Worm (Caenorhabditis elegans) whole organism, young adult: ENCODE data around the gene nhr-291.
"Not testable (repeated sequence)": the region's sequence is repeated elsewhere in the genome, so short reads cannot be mapped to it uniquely, and the experiment has no call there.

Experiments
- F52B5.7 ChIP-seq: sonication (generic microtip); optimal IDR thresholded peaks from 2 replicates; lab custom pipeline; 2016; ENCODE audit warnings: mild to moderate bottlenecking, missing genetic modification characterization, missing compliant biosample characterization
- ceh-100 ChIP-seq: fragments of 200-800 bp; sonication (Bioruptor generic); IDR thresholded peaks from 2 replicates; pipeline ENCODE4 v1.3.6; 2022; ENCODE audit warnings: missing genetic modification reagents, missing genetic modification characterization, missing compliant biosample characterization
- ceh-40 ChIP-seq: fragments of 200-800 bp; sonication (Bioruptor generic); IDR thresholded peaks from 2 replicates; pipeline ENCODE4 v1.3.6; 2022; ENCODE audit warnings: missing genetic modification characterization, missing compliant biosample characterization
- chd-7 ChIP-seq: sonication (generic microtip); optimal IDR thresholded peaks from 2 replicates; lab custom pipeline; 2016; ENCODE audit warnings: mild to moderate bottlenecking, missing genetic modification characterization, moderate library complexity, missing compliant biosample characterization
- fkh-3 ChIP-seq: sonication (generic microtip); optimal IDR thresholded peaks from 2 replicates; lab custom pipeline; 2016; ENCODE audit warnings: mild to moderate bottlenecking, missing genetic modification characterization, missing compliant biosample characterization
- nhr-120 ChIP-seq: fragments of 200-800 bp; sonication (Bioruptor generic); IDR thresholded peaks from 2 replicates; pipeline ENCODE4 v1.3.6; 2022; ENCODE audit warnings: missing genetic modification characterization, missing compliant biosample characterization
- rec-8 ChIP-seq, 2 experiments: sonication (generic microtip); optimal IDR thresholded peaks; 2 replicates each; lab custom pipeline; 2016; ENCODE audit warnings: mild to moderate bottlenecking in 2 of 2, missing genetic modification characterization in 2 of 2, missing genetic modification reagents in 2 of 2, missing genotype in 2 of 2, missing biosample characterization in 1 of 2, missing compliant biosample characterization in 1 of 2, moderate library complexity in 1 of 2
- repo-1 ChIP-seq: sonication (generic microtip); optimal IDR thresholded peaks from 2 replicates; lab custom pipeline; 2017; ENCODE audit warnings: mild to moderate bottlenecking, missing genetic modification characterization, missing compliant biosample characterization

DNA sequence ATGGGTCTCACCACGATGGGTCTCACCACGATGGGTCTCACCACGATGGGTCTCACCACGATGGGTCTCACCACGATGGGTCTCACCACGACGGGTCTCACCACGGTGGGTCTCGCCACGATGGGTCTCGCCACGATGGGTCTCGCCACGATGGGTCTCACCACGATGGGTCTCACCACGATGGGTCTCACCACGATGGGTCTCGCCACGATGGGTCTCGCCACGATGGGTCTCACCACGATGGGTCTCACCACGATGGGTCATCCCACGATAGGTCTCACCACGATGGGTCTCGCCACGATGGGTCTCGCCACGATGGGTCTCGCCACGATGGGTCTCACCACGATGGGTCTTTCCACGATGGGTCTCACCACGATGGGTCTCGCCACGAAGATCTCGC lies 3.2 kb downstream of the nhr-291 start:
- not testable (repeated sequence) for TF ChIP-seq ceh-40 (GFP tag; lab: Robert Waterston, UW); rec-8 (tag; optimal IDR thresholded peaks at IDR 0.05; lab: Kevin White, UChicago); fkh-3 (tag; lab: Kevin White, UChicago); ceh-100 (GFP tag; lab: Robert Waterston, UW); nhr-120 (GFP tag; lab: Robert Waterston, UW); repo-1 (tag; lab: Kevin White, UChicago); chd-7 (tag; lab: Kevin White, UChicago); F52B5.7 (tag; lab: Kevin White, UChicago)
